Fruit fly (Drosophila melanogaster): ENCODE data around the gene Alg14.
A peak's percentile ranks its signal among the peaks of the same experiment; 100 is the strongest.

Alg14 gene

dm6 chrX:15475367-15475789 lies 3.4 kb downstream of the Alg14 start, which contains the start of gene mh:
Gene mh (minus strand): TSS chrX:15475400.
- TF ChIP-seq esn (GFP tag; optimal IDR thresholded peaks at IDR 0.05) (no peak), eg (GFP tag; IDR thresholded peaks at IDR 0.05) (0 out of 3 replicates have a peak, but pooled peaks have one; percentile 22), Hr38 (GFP tag; optimal IDR thresholded peaks at IDR 0.05) (no peak)

- peak; percentile 7 for TF ChIP-seq dsx (GFP tag; optimal IDR thresholded peaks at IDR 0.05; ENCODE audit: poor library complexity, severe bottlenecking)
- no peak for TF ChIP-seq CG1621 (tag; optimal IDR thresholded peaks at IDR 0.05)
Observed at dm6 chrX:15475791-15476190, 3.8 kb downstream of the Alg14 start, which contains the start of gene CG6324. Gene CG6324 (plus strand): TSS chrX:15476091.

- TF ChIP-seq fkh (GFP tag; optimal IDR thresholded peaks at IDR 0.05) = peak; percentile 22
- TF ChIP-seq Sox102F (GFP tag; optimal IDR thresholded peaks at IDR 0.05) = no peak
- TF ChIP-seq achi (GFP tag; optimal IDR thresholded peaks at IDR 0.05) = no peak
- TF ChIP-seq OdsH (GFP tag; optimal IDR thresholded peaks at IDR 0.05) = no peak
- TF ChIP-seq CG6276 (GFP tag; optimal IDR thresholded peaks at IDR 0.05) = no peak
- no peak for TF ChIP-seq CG11902 (GFP tag; optimal IDR thresholded peaks at IDR 0.05)
- no peak for TF ChIP-seq fd85E (GFP tag; optimal IDR thresholded peaks at IDR 0.05)
- no peak for TF ChIP-seq eg (GFP tag; IDR thresholded peaks at IDR 0.05)
- TF ChIP-seq Gug (GFP tag; IDR thresholded peaks at IDR 0.05) = no peak
- no peak for TF ChIP-seq CG6792 (GFP tag; optimal IDR thresholded peaks at IDR 0.05)
- peak; percentile 13 for TF ChIP-seq Sox14 (GFP tag; optimal IDR thresholded peaks at IDR 0.05)
- no peak for TF ChIP-seq CG3919 (GFP tag; optimal IDR thresholded peaks at IDR 0.05)
- no peak for TF ChIP-seq esn (GFP tag; optimal IDR thresholded peaks at IDR 0.05)
- TF ChIP-seq CG11762 (GFP tag; optimal IDR thresholded peaks at IDR 0.05; ENCODE audit: insufficient read depth) = no peak
- TF ChIP-seq Sox15 (GFP tag; optimal IDR thresholded peaks at IDR 0.05) = no peak
- TF ChIP-seq Smox (GFP tag; optimal IDR thresholded peaks at IDR 0.05) = no peak
- no peak for TF ChIP-seq Ets21C (GFP tag; optimal IDR thresholded peaks at IDR 0.05)
- no peak for TF ChIP-seq net (GFP tag; optimal IDR thresholded peaks at IDR 0.05)
- no peak for TF ChIP-seq CG8319 (GFP tag; optimal IDR thresholded peaks at IDR 0.05)
- no peak for TF ChIP-seq topi (GFP tag; optimal IDR thresholded peaks at IDR 0.05)
- TF ChIP-seq Hr4 (GFP tag; optimal IDR thresholded peaks at IDR 0.05) = no peak
- no peak for TF ChIP-seq Hr39 (GFP tag; optimal IDR thresholded peaks at IDR 0.05)
- TF ChIP-seq Lpt (GFP tag; optimal IDR thresholded peaks at IDR 0.05) = no peak
- TF ChIP-seq pdm3 (GFP tag; optimal IDR thresholded peaks at IDR 0.05) = no peak
- TF ChIP-seq acj6 (GFP tag; optimal IDR thresholded peaks at IDR 0.05) = no peak
- TF ChIP-seq dac (GFP tag; optimal IDR thresholded peaks at IDR 0.05) = no peak
- no peak for TF ChIP-seq CG8632 (GFP tag; optimal IDR thresholded peaks at IDR 0.05)
- TF ChIP-seq CG7368 (GFP tag; optimal IDR thresholded peaks at IDR 0.05) = no peak
- TF ChIP-seq Eip75B (GFP tag; optimal IDR thresholded peaks at IDR 0.05) = no peak
- no peak for TF ChIP-seq CG1621 (tag; optimal IDR thresholded peaks at IDR 0.05)
- no peak for TF ChIP-seq Met (GFP tag; optimal IDR thresholded peaks at IDR 0.05)
- TF ChIP-seq Eip93F (GFP tag; optimal IDR thresholded peaks at IDR 0.05) = no peak
- TF ChIP-seq CG3032 (tag; optimal IDR thresholded peaks at IDR 0.05) = no peak
- TF ChIP-seq CG34406 (GFP tag; optimal IDR thresholded peaks at IDR 0.05) = no peak
- no peak for TF ChIP-seq CG15336 (GFP tag; IDR thresholded peaks at IDR 0.05)
- TF ChIP-seq vri (GFP tag; optimal IDR thresholded peaks at IDR 0.05) = no peak
- TF ChIP-seq spab (GFP tag; optimal IDR thresholded peaks at IDR 0.05) = no peak
- TF ChIP-seq dsx (GFP tag; optimal IDR thresholded peaks at IDR 0.05; ENCODE audit: poor library complexity, severe bottlenecking) = peak; percentile 5
- no peak for TF ChIP-seq CG4318 (GFP tag; optimal IDR thresholded peaks at IDR 0.05)
- TF ChIP-seq CG32006 (GFP tag; optimal IDR thresholded peaks at IDR 0.05) = no peak
- no peak for TF ChIP-seq fd59A (GFP tag; optimal IDR thresholded peaks at IDR 0.05)
- TF ChIP-seq svp (GFP tag) = no peak
- no peak for TF ChIP-seq CG10669 (GFP tag; optimal IDR thresholded peaks at IDR 0.05)
- no peak for TF ChIP-seq cyc (GFP tag; optimal IDR thresholded peaks at IDR 0.05)
- TF ChIP-seq CG6808 (GFP tag; optimal IDR thresholded peaks at IDR 0.05) = peak; percentile 41
- no peak for TF ChIP-seq CG10631 (GFP tag; optimal IDR thresholded peaks at IDR 0.05)
- TF ChIP-seq lz (GFP tag; optimal IDR thresholded peaks at IDR 0.05) = no peak
Observed at dm6 chrX:15482236-15482660, 10.3 kb downstream of the Alg14 start, which contains the start of gene CG6340. Gene CG6340 (plus strand): TSS chrX:15482374.

Data from whole organism, prepupa.